Fruit fly (Drosophila melanogaster) whole organism, embryonic: Measurements from ENCODE around the gene Ran-like.

Experiments used
- Awh ChIP-seq: fragments of 200-800 bp; sonication (Bioruptor generic); IDR thresholded peaks from 2 replicates; pipeline ENCODE4, ENCODE4 v1.3.6; 2022; ENCODE audit warnings: missing biosample characterization, missing genetic modification characterization
- CG10366 ChIP-seq: fragments of 200-800 bp; sonication (Bioruptor generic); IDR thresholded peaks from 2 replicates; pipeline ENCODE4 v1.3.6; 2022; ENCODE audit warnings: missing biosample characterization, missing genetic modification characterization
- CG10431 ChIP-seq: fragments of 200-800 bp; sonication (Bioruptor generic); optimal IDR thresholded peaks from 3 replicates; lab custom pipeline; 2018; ENCODE audit warnings: missing biosample characterization, mild to moderate bottlenecking, missing genetic modification characterization
- CG12659 ChIP-seq: fragments of 200-800 bp; sonication (Bioruptor generic); optimal IDR thresholded peaks from 3 replicates; lab custom pipeline; 2017; ENCODE audit warnings: mild to moderate bottlenecking, missing biosample characterization, missing genetic modification reagents, missing genetic modification characterization
- CG13287 ChIP-seq: fragments of 200-800 bp; sonication (Bioruptor generic); IDR thresholded peaks from 2 replicates; pipeline ENCODE4 v1.3.6; 2022; ENCODE audit warnings: missing biosample characterization, missing genetic modification characterization; ENCODE audit not compliant: partially characterized antibody
- CG13296 ChIP-seq: fragments of 200-800 bp; sonication (Bioruptor generic); optimal IDR thresholded peaks from 3 replicates; lab custom pipeline; 2018; ENCODE audit warnings: missing biosample characterization, mild to moderate bottlenecking, missing genetic modification characterization
- CG14014 ChIP-seq: fragments of 200-800 bp; sonication (Bioruptor generic); IDR thresholded peaks from 2 replicates; pipeline ENCODE4 v1.3.6; 2022; ENCODE audit warnings: missing biosample characterization, missing genetic modification characterization
- CG14965 ChIP-seq: fragments of 200-800 bp; sonication (Bioruptor generic); optimal IDR thresholded peaks from 2 replicates; lab custom pipeline; 2016; ENCODE audit warnings: missing biosample characterization, missing genetic modification characterization, borderline replicate concordance
- CG16779 ChIP-seq: fragments of 200-800 bp; sonication (Bioruptor generic); IDR thresholded peaks from 2 replicates; pipeline ENCODE4 v1.3.6; 2022; ENCODE audit warnings: missing biosample characterization, missing genetic modification characterization
- CG17359 ChIP-seq: fragments of 200-800 bp; sonication (Bioruptor generic); optimal IDR thresholded peaks from 3 replicates; lab custom pipeline; 2018; ENCODE audit warnings: missing biosample characterization, mild to moderate bottlenecking, missing genetic modification characterization, moderate library complexity
- CG2199 ChIP-seq: fragments of 200-800 bp; sonication (Bioruptor generic); IDR thresholded peaks from 3 replicates; pipeline ENCODE4 v1.3.6; 2022; ENCODE audit warnings: missing biosample characterization, missing genetic modification characterization
- CG31224 ChIP-seq: fragments of 200-800 bp; sonication (Bioruptor generic); IDR thresholded peaks from 2 replicates; pipeline ENCODE4 v1.3.6; 2022; ENCODE audit warnings: missing biosample characterization, missing genetic modification characterization
- CG3163 ChIP-seq: fragments of 200-800 bp; sonication (Bioruptor generic); optimal IDR thresholded peaks from 3 replicates; lab custom pipeline; 2016; ENCODE audit warnings: missing biosample characterization, missing genetic modification characterization
- CG8765 ChIP-seq: fragments of 200-800 bp; sonication (Bioruptor generic); IDR thresholded peaks from 2 replicates; pipeline ENCODE4 v1.3.6; 2022; ENCODE audit warnings: missing biosample characterization, missing genetic modification characterization
- CG8924 ChIP-seq: fragments of 200-800 bp; optimal IDR thresholded peaks from 3 replicates; lab custom pipeline; 2019; ENCODE audit warnings: missing biosample characterization, mild to moderate bottlenecking, missing genetic modification characterization, moderate library complexity
- CoRest ChIP-seq: fragments of 200-800 bp; sonication (Bioruptor generic); optimal IDR thresholded peaks from 3 replicates; lab custom pipeline; 2018; ENCODE audit warnings: missing biosample characterization, mild to moderate bottlenecking, missing genetic modification characterization, moderate library complexity
- D ChIP-seq, 2 experiments: fragments of 200-800 bp in 1 of 2; fragments of >200 bp in 1 of 2; sonication (Bioruptor generic) in 1 of 2; optimal IDR thresholded peaks; 2 replicates in 1 of 2; 3 replicates in 1 of 2; lab custom pipeline; 2017; ENCODE audit warnings: mild to moderate bottlenecking in 1 of 2, missing biosample characterization in 1 of 2, missing genetic modification characterization in 1 of 2, missing genetic modification reagents in 1 of 2
- Dll ChIP-seq: fragments of 200-800 bp; sonication (Bioruptor generic); IDR thresholded peaks from 4 replicates; pipeline ENCODE4 v1.3.6; 2022; ENCODE audit warnings: missing biosample characterization, missing genetic modification characterization; ENCODE audit not compliant: partially characterized antibody
- Doc2 ChIP-seq: fragments of 200-800 bp; sonication (Bioruptor generic); IDR thresholded peaks from 2 replicates; pipeline ENCODE4 v1.3.6; 2022; ENCODE audit warnings: missing biosample characterization, missing genetic modification characterization
- Dp ChIP-seq: fragments of 200-800 bp; sonication (Bioruptor generic); optimal IDR thresholded peaks from 2 replicates; lab custom pipeline; 2018; ENCODE audit warnings: missing biosample characterization, mild to moderate bottlenecking, missing genetic modification characterization, moderate library complexity
- Hr3 ChIP-seq: fragments of 200-800 bp; sonication (Bioruptor generic); optimal IDR thresholded peaks from 3 replicates; lab custom pipeline; 2016; ENCODE audit warnings: missing biosample characterization, missing genetic modification characterization
- Kr ChIP-seq: fragments of 200-800 bp; sonication (Bioruptor generic); optimal IDR thresholded peaks from 2 replicates; lab custom pipeline; 2017; ENCODE audit warnings: missing biosample characterization, mild to moderate bottlenecking, missing genetic modification characterization
- MBD-R2 ChIP-seq: fragments of 200-800 bp; sonication (Bioruptor generic); IDR thresholded peaks from 2 replicates; pipeline ENCODE4 v1.3.6; 2022; ENCODE audit warnings: missing biosample characterization, missing genetic modification characterization
- Ptx1 ChIP-seq: fragments of 200-800 bp; sonication (Bioruptor generic); IDR thresholded peaks from 2 replicates; pipeline ENCODE4 v1.3.6; 2022; ENCODE audit warnings: missing biosample characterization, missing genetic modification characterization
- Sox102F ChIP-seq: fragments of 200-800 bp; sonication (Bioruptor generic); optimal IDR thresholded peaks from 2 replicates; lab custom pipeline; 2018; ENCODE audit warnings: missing biosample characterization, mild to moderate bottlenecking, missing genetic modification characterization, moderate library complexity
- Sry-δ ChIP-seq: fragments of 200-800 bp; sonication (Bioruptor generic); optimal IDR thresholded peaks from 2 replicates; lab custom pipeline; 2016; ENCODE audit warnings: missing biosample characterization, missing genetic modification characterization
- Xrp1 ChIP-seq: fragments of 200-800 bp; sonication (Bioruptor generic); IDR thresholded peaks from 2 replicates; pipeline ENCODE4 v1.3.6; 2022; ENCODE audit warnings: missing biosample characterization, missing genetic modification characterization
- ac ChIP-seq: fragments of 200-800 bp; sonication (Bioruptor generic); optimal IDR thresholded peaks from 3 replicates; lab custom pipeline; 2017; ENCODE audit warnings: missing biosample characterization, mild to moderate bottlenecking, missing genetic modification characterization
- crp ChIP-seq, 2 experiments: fragments of 200-800 bp; sonication (Bioruptor generic); optimal IDR thresholded peaks; 2 replicates in 1 of 2; 3 replicates in 1 of 2; lab custom pipeline; 2017; ENCODE audit warnings: missing biosample characterization in 2 of 2, missing genetic modification characterization in 2 of 2, mild to moderate bottlenecking in 1 of 2, moderate library complexity in 1 of 2
- en ChIP-seq: fragments of 200-800 bp; sonication (Bioruptor generic); optimal IDR thresholded peaks from 2 replicates; lab custom pipeline; 2016; ENCODE audit warnings: missing biosample characterization, missing genetic modification characterization
- fd3F ChIP-seq: fragments of 200-800 bp; sonication (Bioruptor generic); optimal IDR thresholded peaks from 2 replicates; lab custom pipeline; 2018; ENCODE audit warnings: missing biosample characterization, mild to moderate bottlenecking, missing genetic modification characterization, moderate library complexity
- grn ChIP-seq: fragments of 200-800 bp; sonication (Bioruptor generic); optimal IDR thresholded peaks from 3 replicates; lab custom pipeline; 2017; ENCODE audit warnings: missing biosample characterization, missing genetic modification characterization
- ham ChIP-seq: fragments of 200-800 bp; sonication (Bioruptor generic); IDR thresholded peaks from 2 replicates; pipeline ENCODE4 v1.3.6; 2022; ENCODE audit warnings: missing biosample characterization, missing genetic modification characterization
- ind ChIP-seq: fragments of 200-800 bp; sonication (Bioruptor generic); optimal IDR thresholded peaks from 3 replicates; lab custom pipeline; 2016; ENCODE audit warnings: missing biosample characterization, missing genetic modification characterization
- oc ChIP-seq: fragments of 200-800 bp; sonication (Bioruptor generic); optimal IDR thresholded peaks from 2 replicates; lab custom pipeline; 2018; ENCODE audit warnings: missing biosample characterization, mild to moderate bottlenecking, missing genetic modification characterization, moderate library complexity
- odd ChIP-seq: fragments of 200-800 bp; sonication (Bioruptor generic); optimal IDR thresholded peaks from 2 replicates; lab custom pipeline; 2017; ENCODE audit warnings: missing biosample characterization, mild to moderate bottlenecking, missing genetic modification characterization
- otp ChIP-seq: fragments of 200-800 bp; sonication (Bioruptor generic); IDR thresholded peaks from 3 replicates; pipeline ENCODE4, ENCODE4 v1.3.6; 2022; ENCODE audit warnings: missing biosample characterization, missing genetic modification characterization
- pros ChIP-seq: fragments of 200-800 bp; sonication (Bioruptor generic); optimal IDR thresholded peaks from 3 replicates; lab custom pipeline; 2019; ENCODE audit warnings: missing biosample characterization, mild to moderate bottlenecking, missing genetic modification characterization, moderate library complexity
- salm ChIP-seq: fragments of 200-800 bp; sonication (Bioruptor generic); optimal IDR thresholded peaks from 2 replicates; lab custom pipeline; 2018; ENCODE audit warnings: missing biosample characterization, mild to moderate bottlenecking, missing genetic modification characterization
- sens ChIP-seq: fragments of 200-800 bp; sonication (Bioruptor generic); peaks from one replicate; lab custom pipeline; 2016; ENCODE audit warnings: missing biosample characterization, missing genetic modification characterization
- stc ChIP-seq: fragments of 200-800 bp; sonication (Bioruptor generic); IDR thresholded peaks from 2 replicates; pipeline ENCODE4 v1.3.6; 2022; ENCODE audit warnings: missing biosample characterization, missing genetic modification characterization
- tll ChIP-seq, 2 experiments: fragments of 200-800 bp in 1 of 2; fragments of >200 bp in 1 of 2; sonication (Bioruptor generic) in 1 of 2; optimal IDR thresholded peaks; 2 replicates each; lab custom pipeline; 2017 to 2019; ENCODE audit warnings: missing biosample characterization in 2 of 2, missing genetic modification characterization in 2 of 2, mild to moderate bottlenecking in 1 of 2, moderate library complexity in 1 of 2
- twi ChIP-seq: fragments of 200-800 bp; optimal IDR thresholded peaks from 2 replicates; lab custom pipeline; 2019; ENCODE audit warnings: missing biosample characterization, mild to moderate bottlenecking, missing genetic modification characterization, moderate library complexity
- tx ChIP-seq: fragments of 200-800 bp; sonication (Bioruptor generic); optimal IDR thresholded peaks from 2 replicates; lab custom pipeline; 2016; ENCODE audit warnings: missing biosample characterization, missing genetic modification characterization
- unc-4 ChIP-seq: fragments of 200-800 bp; sonication (Bioruptor generic); IDR thresholded peaks from 2 replicates; pipeline ENCODE4 v1.3.6; 2022; ENCODE audit warnings: missing biosample characterization, missing genetic modification characterization; ENCODE audit not compliant: partially characterized antibody
- vnd ChIP-seq: fragments of 200-800 bp; sonication (Bioruptor generic); IDR thresholded peaks from 3 replicates; pipeline ENCODE4 v1.3.6; 2022; ENCODE audit warnings: missing biosample characterization, missing genetic modification characterization; ENCODE audit not compliant: partially characterized antibody
- zen ChIP-seq: fragments of 200-800 bp; sonication (Bioruptor generic); optimal IDR thresholded peaks from 3 replicates; lab custom pipeline; 2018; ENCODE audit warnings: missing biosample characterization, mild to moderate bottlenecking, missing genetic modification characterization, moderate library complexity

Ran-like gene

DNA sequence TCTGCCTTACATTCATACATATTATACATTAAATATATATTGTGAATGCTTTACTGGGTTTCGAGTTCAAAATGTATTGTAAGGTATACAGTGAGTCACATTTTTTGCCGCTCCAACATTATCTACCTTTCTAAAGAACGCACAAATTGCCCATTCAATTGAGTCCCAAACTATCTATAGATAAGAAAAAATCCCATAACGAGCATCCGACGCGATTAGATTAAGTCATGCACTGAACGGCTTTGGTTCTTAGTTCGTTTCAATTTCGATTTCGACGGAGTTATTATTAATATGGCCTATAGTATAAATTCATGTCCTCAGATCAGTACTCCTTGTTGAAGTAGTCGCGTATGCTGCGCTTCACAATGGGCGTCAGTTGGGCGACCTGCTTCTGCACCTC is 32.3 kb upstream of the Ran-like start (continued):
- TF ChIP-seq grn (peak; percentile 8), CoRest (tag; lab: Kevin White, UChicago) (no peak), CG31224 (no peak), ind (GFP tag; lab: Kevin White, UChicago) (no peak)

DNA sequence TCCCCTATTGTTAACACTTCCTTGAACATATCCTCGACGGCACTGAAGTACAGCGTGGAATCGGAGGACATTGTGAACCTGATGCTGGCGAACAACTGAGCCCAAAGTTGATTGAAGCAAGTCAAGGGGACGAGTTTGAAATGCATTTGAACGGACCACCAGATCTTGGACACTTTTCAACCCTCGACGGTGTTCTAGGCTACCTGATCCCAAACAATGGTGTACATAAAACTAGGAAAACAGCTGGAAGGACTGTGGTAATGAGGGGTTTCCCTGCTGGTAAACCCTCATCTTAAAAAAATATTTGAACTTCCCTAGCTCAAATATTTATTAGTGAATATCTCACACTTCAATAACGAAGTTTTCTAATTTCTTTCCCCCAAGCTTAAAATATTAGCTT is 31.8 kb upstream of the Ran-like start, which contains the start of gene CG13454:
TSS of gene CG13454 (minus strand) at position 101 of the 400 bp plus-strand sequence.
- TF ChIP-seq otp (GFP tag; lab: Robert Waterston, UW) (no peak), pros (GFP tag; lab: Kevin White, UChicago) (peak; percentile 44), zen (tag; lab: Kevin White, UChicago) (peak; percentile 69), CG14965 (GFP tag; lab: Kevin White, UChicago) (no peak), crp (GFP tag; optimal IDR thresholded peaks at IDR 0.05; lab: Kevin White, UChicago) (peak in 1 of 2 experiments; percentile 1), tll (GFP tag; optimal IDR thresholded peaks at IDR 0.05; lab: Kevin White, UChicago) (peak in 1 of 2 experiments; percentile 32), Kr (GFP tag; lab: Kevin White, UChicago) (peak; percentile 8), CG3163 (GFP tag; lab: Kevin White, UChicago) (no peak), Sox102F (GFP tag; lab: Kevin White, UChicago) (no peak), stc (GFP tag; lab: Robert Waterston, UW) (no peak), CG12659 (GFP tag; lab: Kevin White, UChicago) (no peak), odd (GFP tag; lab: Kevin White, UChicago) (no peak), Hr3 (GFP tag; lab: Kevin White, UChicago) (no peak), Xrp1 (GFP tag; lab: Robert Waterston, UW) (0 out of 2 replicates have a peak, but pooled peaks have one; percentile 8), fd3F (GFP tag; lab: Kevin White, UChicago) (no peak), CG2199 (GFP tag; lab: Robert Waterston, UW) (0 out of 3 replicates have a peak, but pooled peaks have one; percentile 21), Awh (0 out of 2 replicates have a peak, but pooled peaks have one; percentile 10), salm (tag; lab: Kevin White, UChicago) (no peak), twi (peak; percentile 36), sens (GFP tag; lab: Kevin White, UChicago) (peak; percentile 60)

DNA sequence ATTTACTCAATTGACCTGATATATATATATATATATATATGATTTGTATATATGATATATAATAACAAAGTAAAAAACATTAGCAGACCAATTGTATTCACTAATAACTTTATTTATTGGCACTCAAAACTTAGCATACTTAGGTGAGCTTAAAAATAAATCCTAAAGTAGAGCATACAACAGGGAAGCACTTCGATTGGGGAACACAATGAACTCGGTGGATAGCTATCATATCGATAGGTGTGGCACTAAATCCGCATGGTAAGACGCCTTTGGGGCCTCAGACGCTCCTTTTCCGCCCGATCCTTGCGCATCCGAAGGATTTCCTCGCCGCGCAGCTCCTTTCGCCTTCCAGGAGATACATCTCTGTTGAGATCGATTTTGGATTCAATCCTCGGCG is 31.2 kb upstream of the Ran-like start:
- TF ChIP-seq CG10366 (GFP tag; lab: Robert Waterston, UW) (no peak), CG17359 (no peak), CG10431 (GFP tag; lab: Kevin White, UChicago) (no peak), CG16779 (GFP tag; lab: Robert Waterston, UW) (no peak), MBD-R2 (GFP tag; lab: Robert Waterston, UW) (peak; percentile 34; the same call in 1 of the 2 replicates), en (GFP tag; lab: Kevin White, UChicago) (no peak), Sry-δ (GFP tag; lab: Kevin White, UChicago) (peak; percentile 38), oc (tag; lab: Kevin White, UChicago) (no peak), D (optimal IDR thresholded peaks at IDR 0.05; lab: Kevin White, UChicago) (no peak), D (GFP tag; optimal IDR thresholded peaks at IDR 0.05; lab: Kevin White, UChicago) (no peak), CG13296 (no peak), vnd (no peak), Doc2 (no peak), CG8765 (GFP tag; lab: Robert Waterston, UW) (no peak), CG14014 (peak; percentile 27; the same call in 1 of the 2 replicates), tx (GFP tag; lab: Kevin White, UChicago) (no peak), unc-4 (GFP tag; lab: Robert Waterston, UW) (0 out of 2 replicates have a peak, but pooled peaks have one; percentile 36), ac (GFP tag; lab: Kevin White, UChicago) (no peak), CG8924 (tag; lab: Kevin White, UChicago) (no peak), CG13287 (GFP tag; lab: Robert Waterston, UW) (peak; percentile 36; the same call in 1 of the 2 replicates), ham (no peak), Ptx1 (no peak), Dll (GFP tag; lab: Robert Waterston, UW) (peak; percentile 50; the same call in 1 of the 4 replicates), Dp (GFP tag; lab: Kevin White, UChicago) (peak; percentile 12)
